Worm (Caenorhabditis elegans) whole organism, late embryonic: ENCODE measurements around the gene set-4.

Source experiments
- C38D4.7 ChIP-seq: fragments of 200-800 bp; sonication (Bioruptor generic); optimal IDR thresholded peaks from 2 replicates; lab custom pipeline; 2018; ENCODE audit warnings: mild to moderate bottlenecking, missing genetic modification characterization, moderate library complexity, missing compliant biosample characterization
- F13H6.1 ChIP-seq: sonication (generic microtip); optimal IDR thresholded peaks from 2 replicates; lab custom pipeline; 2016; ENCODE audit warnings: missing genetic modification characterization, missing compliant biosample characterization
- K02D7.2 ChIP-seq: sonication (generic microtip); optimal IDR thresholded peaks from 2 replicates; lab custom pipeline; 2017; ENCODE audit warnings: mild to moderate bottlenecking, missing genetic modification characterization, missing compliant biosample characterization
- K09A11.1 ChIP-seq: sonication (generic microtip); optimal IDR thresholded peaks from 2 replicates; lab custom pipeline; 2017; ENCODE audit warnings: antibody characterized with exemption, mild to moderate bottlenecking, missing genetic modification characterization, missing compliant biosample characterization; ENCODE audit not compliant: insufficient read depth
- Y22D7AL.16 ChIP-seq: sonication (generic microtip); optimal IDR thresholded peaks from 2 replicates; lab custom pipeline; 2016; ENCODE audit warnings: missing genetic modification characterization, missing compliant biosample characterization
- ahr-1 ChIP-seq: sonication (generic microtip); optimal IDR thresholded peaks from 2 replicates; lab custom pipeline; 2016; ENCODE audit warnings: missing genetic modification characterization, missing compliant biosample characterization
- ceh-14 ChIP-seq: sonication (generic microtip); optimal IDR thresholded peaks from 2 replicates; lab custom pipeline; 2016; ENCODE audit warnings: missing genotype, missing genetic modification characterization, missing compliant biosample characterization
- ceh-18 ChIP-seq: sonication (generic microtip); optimal IDR thresholded peaks from 2 replicates; lab custom pipeline; 2016; ENCODE audit warnings: missing genetic modification characterization, missing compliant biosample characterization
- ceh-19 ChIP-seq: fragments of 200-800 bp; sonication (Bioruptor generic); optimal IDR thresholded peaks from 2 replicates; lab custom pipeline; 2018; ENCODE audit warnings: mild to moderate bottlenecking, missing genetic modification characterization, missing compliant biosample characterization
- ceh-22 ChIP-seq: sonication (generic microtip); optimal IDR thresholded peaks from 2 replicates; lab custom pipeline; 2017; ENCODE audit warnings: missing biosample characterization, missing genetic modification characterization
- ceh-24 ChIP-seq: sonication (generic microtip); optimal IDR thresholded peaks from 2 replicates; lab custom pipeline; 2016; ENCODE audit warnings: mild to moderate bottlenecking, missing genetic modification characterization, missing compliant biosample characterization
- ceh-31 ChIP-seq: sonication (generic microtip); optimal IDR thresholded peaks from 2 replicates; lab custom pipeline; 2016; ENCODE audit warnings: missing genetic modification characterization, missing compliant biosample characterization
- ceh-6 ChIP-seq: fragments of 200-800 bp; sonication (Bioruptor generic); optimal IDR thresholded peaks from 2 replicates; lab custom pipeline; 2018; ENCODE audit warnings: mild to moderate bottlenecking, missing genetic modification characterization, missing compliant biosample characterization
- ceh-9 ChIP-seq: sonication (generic microtip); optimal IDR thresholded peaks from 2 replicates; lab custom pipeline; 2016; ENCODE audit warnings: mild to moderate bottlenecking, missing genetic modification characterization, inconsistent platforms, missing compliant biosample characterization
- dmd-4 ChIP-seq: sonication (generic microtip); optimal IDR thresholded peaks from 2 replicates; lab custom pipeline; 2016; ENCODE audit warnings: borderline replicate concordance, missing genetic modification characterization, missing compliant biosample characterization
- ets-4 ChIP-seq: sonication (generic microtip); optimal IDR thresholded peaks from 2 replicates; lab custom pipeline; 2016; ENCODE audit warnings: missing genetic modification characterization, missing compliant biosample characterization
- fkh-10 ChIP-seq: fragments of 150-350 bp; optimal IDR thresholded peaks from 2 replicates; lab custom pipeline; 2014; ENCODE audit warnings: missing biosample characterization, missing genetic modification reagents, missing genetic modification characterization
- gmeb-2 ChIP-seq: sonication (generic microtip); optimal IDR thresholded peaks from 2 replicates; lab custom pipeline; 2016; ENCODE audit warnings: missing genetic modification characterization, inconsistent platforms, missing compliant biosample characterization
- hlh-30 ChIP-seq: sonication (generic microtip); optimal IDR thresholded peaks from 2 replicates; lab custom pipeline; 2017; ENCODE audit warnings: antibody characterized with exemption, missing genetic modification characterization, missing compliant biosample characterization; ENCODE audit not compliant: insufficient read depth
- hlh-6 ChIP-seq: sonication (generic microtip); optimal IDR thresholded peaks from 2 replicates; lab custom pipeline; 2016; ENCODE audit warnings: missing genotype, missing genetic modification characterization, missing compliant biosample characterization
- lin-11 ChIP-seq: fragments of 200-800 bp; sonication (Bioruptor generic); optimal IDR thresholded peaks from 2 replicates; lab custom pipeline; 2018; ENCODE audit warnings: mild to moderate bottlenecking, missing genetic modification characterization, missing compliant biosample characterization
- mec-3 ChIP-seq: sonication (generic microtip); optimal IDR thresholded peaks from 2 replicates; lab custom pipeline; 2016; ENCODE audit warnings: borderline replicate concordance, missing genetic modification characterization, missing compliant biosample characterization
- nfya-1 ChIP-seq: sonication (generic microtip); optimal IDR thresholded peaks from 2 replicates; lab custom pipeline; 2017; ENCODE audit warnings: missing genetic modification characterization, mild to moderate bottlenecking, missing compliant biosample characterization, antibody characterized with exemption, moderate library complexity
- pha-2 ChIP-seq: sonication (generic microtip); optimal IDR thresholded peaks from 2 replicates; lab custom pipeline; 2017; ENCODE audit warnings: mild to moderate bottlenecking, missing genetic modification characterization, missing compliant biosample characterization
- pros-1 ChIP-seq: fragments of 150-350 bp; optimal IDR thresholded peaks from 2 replicates; lab custom pipeline; 2014; ENCODE audit warnings: missing biosample characterization, missing genetic modification reagents, missing genetic modification characterization
- rnt-1 ChIP-seq: sonication (generic microtip); optimal IDR thresholded peaks from 2 replicates; lab custom pipeline; 2016; ENCODE audit warnings: missing genetic modification characterization, missing compliant biosample characterization
- sdc-2 ChIP-seq: sonication (generic microtip); optimal IDR thresholded peaks from 2 replicates; lab custom pipeline; 2016; ENCODE audit warnings: missing genotype, missing genetic modification characterization, missing compliant biosample characterization
- sox-2 ChIP-seq: fragments of 200-800 bp; sonication (Bioruptor generic); IDR thresholded peaks from 2 replicates; pipeline ENCODE4 v1.3.6; 2022; ENCODE audit warnings: missing genetic modification reagents, missing genetic modification characterization, missing compliant biosample characterization
- tbx-2 ChIP-seq: sonication (generic microtip); optimal IDR thresholded peaks from 2 replicates; lab custom pipeline; 2016; ENCODE audit warnings: missing genetic modification characterization, missing compliant biosample characterization
- tbx-7 ChIP-seq: sonication (generic microtip); optimal IDR thresholded peaks from 2 replicates; lab custom pipeline; 2016; ENCODE audit warnings: missing genotype, missing genetic modification characterization, missing compliant biosample characterization
- ttx-3 ChIP-seq: sonication (generic microtip); optimal IDR thresholded peaks from 2 replicates; lab custom pipeline; 2016; ENCODE audit warnings: missing genetic modification reagents, missing genetic modification characterization, missing compliant biosample characterization
- unc-3 ChIP-seq, 2 experiments: fragments of 200-800 bp in 1 of 2; sonication (Bioruptor generic) in 1 of 2; sonication (generic microtip) in 1 of 2; conservative IDR thresholded peaks in 1 of 2; optimal IDR thresholded peaks in 1 of 2; 2 replicates each; pipeline versions ENCODE4 v1.3.6 to Lab custom; 2016 to 2022; ENCODE audit warnings: missing compliant biosample characterization in 2 of 2, missing genetic modification characterization in 2 of 2, missing genetic modification reagents in 1 of 2
- unc-86 ChIP-seq: sonication (generic microtip); optimal IDR thresholded peaks from 2 replicates; lab custom pipeline; 2016; ENCODE audit warnings: missing genetic modification characterization, missing compliant biosample characterization
- zip-5 ChIP-seq: sonication (generic microtip); optimal IDR thresholded peaks from 2 replicates; lab custom pipeline; 2016; ENCODE audit warnings: missing genetic modification characterization, missing compliant biosample characterization

The set-4 gene

DNA sequence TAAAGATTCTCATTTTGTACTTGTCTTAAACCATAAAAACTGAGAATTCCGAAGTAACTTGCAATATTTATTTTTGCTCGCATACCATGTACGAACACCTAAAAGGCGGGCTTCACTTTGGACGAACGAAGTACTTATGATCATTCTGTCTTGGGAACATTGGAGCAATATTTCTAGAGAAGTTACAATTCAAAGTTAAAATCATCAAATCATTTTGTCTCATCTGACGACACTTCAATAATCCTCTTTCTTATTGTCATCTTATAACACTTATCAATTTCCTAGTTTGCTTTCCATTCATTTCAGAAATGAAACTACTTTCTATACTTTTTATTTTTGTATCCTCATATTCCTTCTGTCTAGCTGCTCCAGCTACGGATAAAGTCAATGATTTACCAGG is 35.6 kb upstream of the set-4 start, which contains the start of gene ctsa-4.1:
Gene ctsa-4.1 (plus strand): TSS at position 301 of the 400 bp plus-strand sequence.
- TF ChIP-seq ttx-3 (tag; lab: Kevin White, UChicago) (no peak), ceh-22 (tag; lab: Kevin White, UChicago) (no peak), sox-2 (GFP tag; lab: Robert Waterston, UW) (no peak)

DNA sequence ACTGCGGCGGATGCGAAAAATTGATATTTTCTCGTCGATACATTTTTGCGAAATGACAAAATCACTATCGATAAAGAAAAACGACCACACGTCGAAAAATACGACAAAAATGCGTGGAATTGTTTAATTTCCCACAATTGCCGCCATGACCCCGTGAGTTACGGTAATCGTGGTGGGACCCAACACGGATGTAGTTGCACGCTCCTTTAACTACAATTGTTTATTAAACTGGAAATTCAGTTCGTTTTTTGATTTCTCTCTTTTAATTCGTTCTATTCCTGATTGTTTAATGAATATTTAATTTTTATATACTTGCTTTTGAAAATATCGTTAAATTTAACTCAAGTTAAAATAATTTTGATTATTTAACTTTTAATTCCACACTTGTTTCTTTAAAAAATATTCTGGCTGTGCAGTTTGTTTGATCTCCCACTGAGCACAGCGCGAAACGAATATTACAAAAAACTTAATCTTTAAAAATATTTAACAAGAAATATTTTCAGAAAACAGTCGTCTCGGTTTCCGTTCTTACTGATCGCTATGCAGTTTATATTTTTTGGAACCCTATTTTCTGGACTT is 34.2 kb upstream of the set-4 start, which contains the start of the genes ani-2 and clec-88:
Gene ani-2 (minus strand): TSS at position 131 of the 579 bp plus-strand sequence.
Gene clec-88 (plus strand): TSS at position 486 of the 579 bp plus-strand sequence.
- TF ChIP-seq pha-2 (tag; lab: Kevin White, UChicago) (no peak), ceh-24 (tag; lab: Kevin White, UChicago) (no peak), K02D7.2 (tag; lab: Kevin White, UChicago) (no peak), lin-11 (tag; lab: Kevin White, UChicago) (no peak)

DNA sequence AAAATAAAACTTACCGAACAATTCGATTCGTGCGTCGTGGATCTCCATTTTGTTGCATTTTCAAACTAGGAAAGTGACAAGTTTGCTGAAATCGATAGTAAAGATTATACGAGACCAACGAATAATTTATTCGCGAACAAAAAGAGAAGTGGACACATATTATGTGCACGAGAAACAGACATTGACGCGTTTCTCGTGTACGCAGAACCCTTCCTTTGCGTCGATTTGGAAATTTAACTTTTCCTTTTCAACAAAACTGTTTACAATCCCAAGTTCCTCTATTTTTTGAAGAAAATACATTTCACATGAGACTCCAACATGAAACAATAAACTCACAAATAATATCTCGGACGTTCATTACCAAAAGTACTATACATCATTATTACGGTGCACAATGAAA is 29.7 kb upstream of the set-4 start, which contains the start of gene K10B2.4:
Gene K10B2.4 (minus strand): TSS at position 138 of the 400 bp plus-strand sequence.
- TF ChIP-seq rnt-1 (tag; lab: Kevin White, UChicago) = no peak
- TF ChIP-seq tbx-7 (tag; lab: Kevin White, UChicago) = no peak
- TF ChIP-seq ahr-1 = no peak
- no peak for TF ChIP-seq sdc-2
- peak; percentile 29 for TF ChIP-seq ceh-6 (GFP tag; lab: Kevin White, UChicago)
- TF ChIP-seq ceh-14 (tag; lab: Kevin White, UChicago) = peak; percentile 29
- peak; percentile 49 for TF ChIP-seq tbx-2 (tag; lab: Kevin White, UChicago)
- TF ChIP-seq ceh-9 (tag; lab: Kevin White, UChicago) = no peak
- TF ChIP-seq mec-3 (tag; lab: Kevin White, UChicago) = no peak
- no peak for TF ChIP-seq ceh-19
- TF ChIP-seq K02D7.2 (tag; lab: Kevin White, UChicago) = no peak
- no peak for TF ChIP-seq F13H6.1 (tag; lab: Kevin White, UChicago)
- TF ChIP-seq fkh-10 (GFP tag; lab: Kevin White, UChicago) = no peak
- TF ChIP-seq Y22D7AL.16 (tag; lab: Kevin White, UChicago) = no peak
- no peak for TF ChIP-seq gmeb-2
- no peak for TF ChIP-seq unc-3 (GFP tag; conservative IDR thresholded peaks at IDR 0.05; lab: Robert Waterston, UW)
- no peak for TF ChIP-seq unc-3 (tag; optimal IDR thresholded peaks at IDR 0.05; lab: Kevin White, UChicago)
- TF ChIP-seq ceh-31 (tag; lab: Kevin White, UChicago) = peak; percentile 30
- TF ChIP-seq ttx-3 (tag; lab: Kevin White, UChicago) = no peak
- TF ChIP-seq dmd-4 (tag; lab: Kevin White, UChicago) = no peak
- TF ChIP-seq ets-4 (tag; lab: Kevin White, UChicago) = no peak
- TF ChIP-seq unc-86 (tag; lab: Kevin White, UChicago) = no peak
- TF ChIP-seq nfya-1 (tag; lab: Kevin White, UChicago) = peak; percentile 49
- TF ChIP-seq hlh-30 (tag; lab: Kevin White, UChicago) = no peak
- peak; percentile 32 for TF ChIP-seq ceh-18

DNA sequence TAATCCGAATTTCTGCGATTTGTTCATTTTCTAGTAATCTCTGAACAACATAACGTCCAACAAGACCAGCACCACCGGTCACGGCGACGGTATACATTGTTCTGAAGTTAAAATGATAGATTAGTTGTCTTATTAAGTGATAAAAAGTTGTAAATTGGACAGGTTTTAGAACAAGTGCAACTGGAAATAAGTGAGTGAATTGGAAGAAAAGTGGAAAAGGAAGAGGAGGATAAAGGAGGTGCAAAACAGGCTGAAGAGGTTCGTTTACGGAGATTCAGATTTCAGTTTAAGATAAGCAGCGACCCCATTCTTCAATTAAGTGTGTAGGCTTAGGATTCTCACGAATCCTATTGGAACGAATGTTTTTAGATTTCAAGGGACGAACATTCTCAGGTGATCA is 27.8 kb upstream of the set-4 start, which contains the start of gene C32D5.12:
Gene C32D5.12 (minus strand): TSS at position 101 of the 400 bp plus-strand sequence.
- TF ChIP-seq lin-11 (tag; lab: Kevin White, UChicago) (no peak), ets-4 (tag; lab: Kevin White, UChicago) (no peak), hlh-6 (tag; lab: Kevin White, UChicago) (no peak), K09A11.1 (tag; lab: Kevin White, UChicago) (no peak), zip-5 (no peak), pros-1 (tag; lab: Kevin White, UChicago) (no peak), hlh-30 (tag; lab: Kevin White, UChicago) (no peak), C38D4.7 (GFP tag; lab: Kevin White, UChicago) (no peak)
- TF ChIP-seq, all 69 proteins: peak for 0
